Worm (Caenorhabditis elegans) whole organism, midembryonic: Measurements from ENCODE around the gene trpp-1.

ENCODE experiments used
- flt-1 ChIP-seq: fragments of 200-800 bp; sonication (Bioruptor generic); IDR thresholded peaks from 2 replicates; pipeline ENCODE4 v1.3.6; 2022; ENCODE audit warnings: missing genetic modification characterization, missing compliant biosample characterization
- klf-2 ChIP-seq: fragments of 200-800 bp; sonication (Bioruptor generic); conservative IDR thresholded peaks from 2 replicates; pipeline ENCODE4 v1.3.6; 2022; ENCODE audit warnings: missing genetic modification reagents, missing genetic modification characterization, missing compliant biosample characterization
- med-1 ChIP-seq: sonication (generic microtip); optimal IDR thresholded peaks from 2 replicates; lab custom pipeline; 2017; ENCODE audit warnings: missing genetic modification characterization, mild to moderate bottlenecking, missing compliant biosample characterization, antibody characterized with exemption, missing genetic modification reagents; ENCODE audit not compliant: insufficient read depth
- ztf-23 ChIP-seq: fragments of 200-800 bp; sonication (Bioruptor generic); IDR thresholded peaks from 2 replicates; pipeline ENCODE4 v1.3.6; 2022; ENCODE audit warnings: missing genetic modification reagents, missing genetic modification characterization, missing compliant biosample characterization

DNA sequence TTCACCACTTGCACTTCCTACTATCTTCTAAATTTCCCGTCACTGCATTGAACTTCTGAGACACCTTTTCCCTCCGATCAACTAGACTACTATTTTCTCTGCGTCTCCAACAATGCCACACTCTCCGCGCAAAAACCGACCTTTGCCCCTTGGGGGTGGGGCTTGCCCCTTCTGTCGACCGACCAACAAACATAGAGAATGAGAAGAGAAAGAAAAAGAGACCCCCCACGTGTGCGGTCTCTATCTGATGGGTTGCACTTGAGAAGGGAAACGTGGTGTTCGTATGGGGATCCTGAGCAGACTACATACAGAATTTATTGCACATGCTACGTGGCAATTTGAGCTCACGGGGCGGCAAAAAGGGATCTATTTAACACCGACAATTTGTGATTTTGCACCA is 46.2 kb upstream of the trpp-1 start:
- TF ChIP-seq med-1 (GFP tag; lab: Kevin White, UChicago) (no peak), ztf-23 (GFP tag; lab: Robert Waterston, UW) (peak; percentile 51; the same call in 1 of the 2 replicates), klf-2 (GFP tag; lab: Robert Waterston, UW) (0 out of 2 replicates have a peak, but pooled peaks have one; percentile 9), flt-1 (0 out of 2 replicates have a peak, but pooled peaks have one; percentile 55)
